Worm (Caenorhabditis elegans) whole organism, L4 larva: ENCODE measurements around the gene cit-1.1.
A peak's percentile ranks its signal among the peaks of the same experiment; 100 is the strongest.

Source experiments
- D1046.2 ChIP-seq: fragments of 200-800 bp; sonication (Bioruptor generic); IDR thresholded peaks from 2 replicates; pipeline ENCODE4 v1.3.6; 2022; ENCODE audit warnings: missing genetic modification characterization, missing compliant biosample characterization
- F10B5.3 ChIP-seq: sonication (generic microtip); optimal IDR thresholded peaks from 2 replicates; lab custom pipeline; 2016; ENCODE audit warnings: mild to moderate bottlenecking, missing genetic modification characterization, missing compliant biosample characterization
- F26F4.8 ChIP-seq: fragments of 200-800 bp; sonication (Bioruptor generic); conservative IDR thresholded peaks from 2 replicates; pipeline ENCODE4 v1.3.6; 2022; ENCODE audit warnings: missing genetic modification characterization, missing compliant biosample characterization
- F37D6.2 ChIP-seq: sonication (generic microtip); optimal IDR thresholded peaks from 2 replicates; lab custom pipeline; 2016; ENCODE audit warnings: mild to moderate bottlenecking, missing genetic modification characterization, missing compliant biosample characterization
- F49E8.2 ChIP-seq: sonication (generic microtip); optimal IDR thresholded peaks from 2 replicates; lab custom pipeline; 2016; ENCODE audit warnings: missing compliant biosample characterization, mild to moderate bottlenecking, missing genetic modification characterization, borderline replicate concordance
- T20F7.1 ChIP-seq: fragments of 200-800 bp; sonication (Bioruptor generic); optimal IDR thresholded peaks from 2 replicates; lab custom pipeline; 2018; ENCODE audit warnings: mild to moderate bottlenecking, missing genetic modification characterization, missing compliant biosample characterization
- T26A8.4 ChIP-seq: fragments of 200-800 bp; sonication (Bioruptor generic); IDR thresholded peaks from 2 replicates; pipeline ENCODE4 v1.3.6; 2022; ENCODE audit warnings: missing genetic modification characterization, missing compliant biosample characterization
- Y48G9A.11 ChIP-seq: fragments of 200-800 bp; sonication (Bioruptor generic); IDR thresholded peaks from 2 replicates; pipeline ENCODE4 v1.3.6; 2022; ENCODE audit warnings: missing genetic modification reagents, missing genetic modification characterization, missing compliant biosample characterization
- Y5F2A.4 ChIP-seq: fragments of 200-800 bp; sonication (Bioruptor generic); optimal IDR thresholded peaks from 2 replicates; lab custom pipeline; 2018; ENCODE audit warnings: mild to moderate bottlenecking, missing genetic modification characterization, missing compliant biosample characterization
- ZK337.2 ChIP-seq: fragments of 200-800 bp; sonication (Bioruptor generic); IDR thresholded peaks from 2 replicates; pipeline ENCODE4 v1.3.6; 2022; ENCODE audit warnings: missing genetic modification reagents, missing genetic modification characterization, missing compliant biosample characterization
- aha-1 ChIP-seq: fragments of 150-350 bp; peaks from one replicate; lab custom pipeline; 2014; ENCODE audit warnings: missing biosample characterization, missing genetic modification characterization
- aly-2 ChIP-seq: sonication (generic microtip); optimal IDR thresholded peaks from 2 replicates; lab custom pipeline; 2018; ENCODE audit warnings: missing biosample characterization, missing genetic modification characterization
- ama-1 ChIP-seq: fragments of 150-350 bp; optimal IDR thresholded peaks from 2 replicates; lab custom pipeline; 2014; ENCODE audit warnings: inconsistent platforms, mixed read lengths
- arid-1 ChIP-seq: fragments of 200-800 bp; sonication (Bioruptor generic); conservative IDR thresholded peaks from 2 replicates; pipeline ENCODE4 v1.3.6; 2022; ENCODE audit warnings: missing genetic modification reagents, missing genetic modification characterization, missing compliant biosample characterization
- attf-4 ChIP-seq: sonication (generic microtip); optimal IDR thresholded peaks from 3 replicates; lab custom pipeline; 2017; ENCODE audit warnings: missing biosample characterization, missing genetic modification characterization
- ceh-28 ChIP-seq: fragments of 150-350 bp; optimal IDR thresholded peaks from 2 replicates; lab custom pipeline; 2014; ENCODE audit warnings: missing biosample characterization, missing genetic modification reagents, missing genetic modification characterization
- ceh-32 ChIP-seq: sonication (generic microtip); optimal IDR thresholded peaks from 2 replicates; lab custom pipeline; 2016; ENCODE audit warnings: mild to moderate bottlenecking, missing genetic modification characterization, missing compliant biosample characterization; ENCODE audit not compliant: poor library complexity
- ces-1 ChIP-seq: fragments of 150-350 bp; sonication (generic microtip); optimal IDR thresholded peaks from 4 replicates; lab custom pipeline; 2014; ENCODE audit warnings: missing biosample characterization, missing genetic modification reagents, missing genetic modification characterization
- daf-12 ChIP-seq: fragments of 150-350 bp; optimal IDR thresholded peaks from 2 replicates; lab custom pipeline; 2014; ENCODE audit warnings: missing biosample characterization, missing genetic modification reagents, missing genetic modification characterization
- daf-8 ChIP-seq: fragments of 200-800 bp; sonication (Bioruptor generic); IDR thresholded peaks from 2 replicates; pipeline ENCODE4 v1.3.6; 2022; ENCODE audit warnings: missing genetic modification characterization, missing compliant biosample characterization
- dmd-6 ChIP-seq: fragments of 200-800 bp; sonication (Bioruptor generic); IDR thresholded peaks from 2 replicates; pipeline ENCODE4 v1.3.6; 2022; ENCODE audit warnings: missing genetic modification reagents, missing genetic modification characterization, missing compliant biosample characterization
- dmd-8 ChIP-seq: fragments of 200-800 bp; sonication (Bioruptor generic); IDR thresholded peaks from 2 replicates; pipeline ENCODE4 v1.3.6; 2022; ENCODE audit warnings: missing genetic modification characterization, missing compliant biosample characterization
- dmd-9 ChIP-seq: fragments of 200-800 bp; sonication (Bioruptor generic); IDR thresholded peaks from 2 replicates; pipeline ENCODE4 v1.3.6; 2022; ENCODE audit warnings: missing genetic modification reagents, missing genetic modification characterization, missing compliant biosample characterization
- dpl-1 ChIP-seq: fragments of 150-350 bp; optimal IDR thresholded peaks from 2 replicates; lab custom pipeline; 2014; ENCODE audit warnings: missing biosample characterization, missing genetic modification reagents, missing genetic modification characterization
- egl-27 ChIP-seq: sonication (generic microtip); optimal IDR thresholded peaks from 3 replicates; lab custom pipeline; 2017; ENCODE audit warnings: missing biosample characterization, missing genetic modification reagents, missing genetic modification characterization
- egl-43 ChIP-seq: fragments of 200-800 bp; sonication (Bioruptor generic); IDR thresholded peaks from 2 replicates; pipeline ENCODE4 v1.3.6; 2022; ENCODE audit warnings: missing genetic modification reagents, missing genetic modification characterization, missing compliant biosample characterization
- fkh-10 ChIP-seq: fragments of 150-350 bp; optimal IDR thresholded peaks from 2 replicates; lab custom pipeline; 2014; ENCODE audit warnings: missing biosample characterization, missing genetic modification reagents, missing genetic modification characterization
- gei-8 ChIP-seq: fragments of 200-800 bp; sonication (Bioruptor generic); optimal IDR thresholded peaks from 2 replicates; lab custom pipeline; 2018; ENCODE audit warnings: mild to moderate bottlenecking, missing genetic modification characterization, missing compliant biosample characterization
- lin-1 ChIP-seq: fragments of 200-800 bp; sonication (Bioruptor generic); IDR thresholded peaks from 2 replicates; pipeline ENCODE4 v1.3.6; 2022; ENCODE audit warnings: missing genetic modification reagents, missing genetic modification characterization, missing compliant biosample characterization
- lin-38 ChIP-seq: fragments of 200-800 bp; sonication (Bioruptor generic); IDR thresholded peaks from 2 replicates; pipeline ENCODE4 v1.3.6; 2022; ENCODE audit warnings: missing genetic modification reagents, missing genetic modification characterization, missing compliant biosample characterization
- lin-39 ChIP-seq: fragments of 150-350 bp; optimal IDR thresholded peaks from 2 replicates; lab custom pipeline; 2014; ENCODE audit warnings: missing biosample characterization, missing genetic modification reagents, missing genetic modification characterization
- lir-3 ChIP-seq: sonication (generic microtip); optimal IDR thresholded peaks from 2 replicates; lab custom pipeline; 2016; ENCODE audit warnings: mild to moderate bottlenecking, missing genetic modification characterization, missing compliant biosample characterization
- lsy-2 ChIP-seq, 2 experiments: fragments of 150-350 bp in 1 of 2; sonication (generic microtip) in 1 of 2; optimal IDR thresholded peaks; 2 replicates each; lab custom pipeline; 2014 to 2017; ENCODE audit warnings: missing biosample characterization in 2 of 2, missing genetic modification characterization in 2 of 2
- mep-1 ChIP-seq: fragments of 150-350 bp; sonication (generic microtip); optimal IDR thresholded peaks from 3 replicates; lab custom pipeline; 2014; ENCODE audit warnings: missing biosample characterization, missing genetic modification characterization
- mes-2 ChIP-seq: sonication (generic microtip); optimal IDR thresholded peaks from 2 replicates; lab custom pipeline; 2016; ENCODE audit warnings: missing genotype, mild to moderate bottlenecking, missing genetic modification characterization, missing compliant biosample characterization; ENCODE audit not compliant: poor library complexity, severe bottlenecking
- nhr-10 ChIP-seq: fragments of 150-350 bp; optimal IDR thresholded peaks from 2 replicates; lab custom pipeline; 2014; ENCODE audit warnings: missing biosample characterization, missing genetic modification characterization
- nhr-237 ChIP-seq: sonication (generic microtip); optimal IDR thresholded peaks from 2 replicates; lab custom pipeline; 2017; ENCODE audit warnings: missing biosample characterization, missing genetic modification characterization
- nhr-25 ChIP-seq: sonication (generic microtip); optimal IDR thresholded peaks from 2 replicates; lab custom pipeline; 2017; ENCODE audit warnings: missing genetic modification characterization, mild to moderate bottlenecking, missing compliant biosample characterization, antibody characterized with exemption, moderate library complexity, borderline replicate concordance; ENCODE audit not compliant: insufficient read depth
- nhr-28 ChIP-seq: fragments of 150-350 bp; optimal IDR thresholded peaks from 2 replicates; lab custom pipeline; 2014; ENCODE audit warnings: missing biosample characterization, missing genetic modification characterization
- nhr-42 ChIP-seq: fragments of 200-800 bp; sonication (Bioruptor generic); IDR thresholded peaks from 2 replicates; pipeline ENCODE4 v1.3.6; 2022; ENCODE audit warnings: missing genetic modification characterization, missing compliant biosample characterization
- nhr-6 ChIP-seq: fragments of 150-350 bp; optimal IDR thresholded peaks from 2 replicates; lab custom pipeline; 2014; ENCODE audit warnings: missing biosample characterization, missing genetic modification characterization
- php-3 ChIP-seq: fragments of 200-800 bp; sonication (Bioruptor generic); IDR thresholded peaks from 2 replicates; pipeline ENCODE4 v1.3.6; 2022; ENCODE audit warnings: missing genetic modification reagents, missing genetic modification characterization, missing compliant biosample characterization
- rbr-2 ChIP-seq: sonication (generic microtip); optimal IDR thresholded peaks from 2 replicates; lab custom pipeline; 2016; ENCODE audit warnings: missing genotype, missing genetic modification characterization, missing compliant biosample characterization
- set-16 ChIP-seq: fragments of 200-800 bp; sonication (Bioruptor generic); IDR thresholded peaks from 2 replicates; pipeline ENCODE4 v1.3.6; 2022; ENCODE audit warnings: missing genetic modification reagents, missing genetic modification characterization, missing compliant biosample characterization
- snpc-4 ChIP-seq: fragments of 150-350 bp; optimal IDR thresholded peaks from 2 replicates; lab custom pipeline; 2014; ENCODE audit warnings: missing biosample characterization, missing genetic modification characterization
- spr-3 ChIP-seq: fragments of 200-800 bp; sonication (Bioruptor generic); optimal IDR thresholded peaks from 2 replicates; lab custom pipeline; 2018; ENCODE audit warnings: mild to moderate bottlenecking, missing genetic modification characterization, missing compliant biosample characterization
- tag-97 ChIP-seq: fragments of 200-800 bp; sonication (Bioruptor generic); IDR thresholded peaks from 2 replicates; pipeline ENCODE4 v1.3.6; 2022; ENCODE audit warnings: missing genetic modification characterization, missing compliant biosample characterization
- unc-130 ChIP-seq: sonication (generic microtip); optimal IDR thresholded peaks from 2 replicates; lab custom pipeline; 2016; ENCODE audit warnings: missing genetic modification reagents, missing genetic modification characterization, missing compliant biosample characterization
- unc-39 ChIP-seq: sonication (generic microtip); optimal IDR thresholded peaks from 2 replicates; lab custom pipeline; 2017; ENCODE audit warnings: missing biosample characterization, missing genetic modification characterization
- zip-11 ChIP-seq: fragments of 200-800 bp; sonication (Bioruptor generic); IDR thresholded peaks from 2 replicates; pipeline ENCODE4 v1.3.6; 2022; ENCODE audit warnings: missing genetic modification characterization, missing compliant biosample characterization
- zip-2 ChIP-seq: fragments of 150-350 bp; optimal IDR thresholded peaks from 2 replicates; lab custom pipeline; 2014; ENCODE audit warnings: missing biosample characterization, missing genetic modification characterization

The cit-1.1 gene

DNA sequence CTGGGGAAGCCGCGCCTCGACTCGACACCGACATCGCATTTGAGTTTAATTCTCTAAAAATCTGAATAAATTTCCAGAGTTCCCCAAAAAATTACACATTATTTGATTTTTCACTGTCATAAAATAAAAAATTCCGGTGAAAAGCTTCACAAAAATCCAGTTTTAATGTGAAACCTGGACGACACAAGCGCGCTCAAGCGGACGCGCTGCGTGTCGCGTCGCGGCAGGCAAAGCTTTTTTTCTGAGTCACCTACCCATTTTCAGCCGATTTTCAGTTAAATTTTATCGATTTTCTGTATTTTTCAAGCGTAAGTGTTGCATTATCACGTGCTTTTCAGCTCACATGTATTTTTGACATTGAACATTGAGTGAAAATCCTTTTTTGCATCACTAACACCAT lies at the start of gene cit-1.1:
Gene cit-1.1, minus strand, starts transcription at position 53 of the 400 bp plus-strand sequence.
- TF ChIP-seq dpl-1 (GFP tag; lab: Kevin White, UChicago), result peak; percentile 37
- TF ChIP-seq attf-4 (tag; lab: Kevin White, UChicago), result no peak
- TF ChIP-seq arid-1 (GFP tag; lab: Robert Waterston, UW), result no peak
- TF ChIP-seq F10B5.3 (tag; lab: Kevin White, UChicago), result no peak
- peak; percentile 81 for TF ChIP-seq lin-38 (GFP tag; lab: Robert Waterston, UW)
- TF ChIP-seq ces-1, result no peak
- no peak for TF ChIP-seq F49E8.2
- no peak for TF ChIP-seq lin-1
- no peak for TF ChIP-seq spr-3 (GFP tag; lab: Kevin White, UChicago)
- peak in 1 of 2 experiments; percentile 35 for TF ChIP-seq lsy-2 (tag; optimal IDR thresholded peaks at IDR 0.05; lab: Kevin White, UChicago)
- no peak for TF ChIP-seq ceh-28
- TF ChIP-seq daf-8, result no peak
- TF ChIP-seq aha-1, result peak; percentile 92

DNA sequence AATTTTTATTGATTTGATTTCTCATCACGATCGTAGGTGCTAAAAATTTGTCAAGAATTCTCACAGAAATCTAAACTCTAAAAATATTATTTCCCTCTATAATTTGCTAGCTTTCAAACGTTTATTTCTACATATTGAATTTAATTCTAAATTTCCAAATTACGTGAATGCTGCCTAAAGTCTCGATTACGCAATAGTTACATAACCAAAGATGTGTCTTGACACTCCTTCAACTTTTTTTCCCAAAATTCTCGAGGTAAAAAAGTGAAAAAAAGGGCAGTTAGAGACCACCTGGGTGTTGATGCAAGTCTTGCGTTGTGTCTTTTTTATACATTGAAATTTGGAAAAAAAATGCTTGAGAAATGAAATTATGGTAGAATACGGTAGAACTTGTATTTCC lies 42.2 kb upstream of the cit-1.1 start:
- TF ChIP-seq aly-2 (tag; lab: Kevin White, UChicago) (no peak), ama-1 (no peak), ceh-32 (tag; lab: Kevin White, UChicago) (no peak), rbr-2 (tag; lab: Kevin White, UChicago) (no peak), F10B5.3 (tag; lab: Kevin White, UChicago) (no peak), mes-2 (tag; lab: Kevin White, UChicago) (no peak), snpc-4 (tag; lab: Kevin White, UChicago) (no peak), fkh-10 (no peak), unc-130 (GFP tag; lab: Kevin White, UChicago) (no peak), nhr-237 (no peak), zip-2 (tag; lab: Kevin White, UChicago) (no peak), dmd-6 (GFP tag; lab: Robert Waterston, UW) (no peak), lir-3 (tag; lab: Kevin White, UChicago) (no peak), F37D6.2 (tag; lab: Kevin White, UChicago) (no peak), php-3 (GFP tag; lab: Robert Waterston, UW) (no peak), nhr-25 (no peak), daf-12 (no peak), F26F4.8 (GFP tag; lab: Robert Waterston, UW) (no peak)

- no peak for TF ChIP-seq lin-39
- TF ChIP-seq dmd-9 (GFP tag; lab: Robert Waterston, UW), result no peak
- no peak for TF ChIP-seq nhr-42
- no peak for TF ChIP-seq T26A8.4 (GFP tag; lab: Robert Waterston, UW)
- TF ChIP-seq mep-1, result no peak
- no peak for TF ChIP-seq gei-8
- no peak for TF ChIP-seq zip-11 (GFP tag; lab: Robert Waterston, UW)
- TF ChIP-seq nhr-6 (tag; lab: Kevin White, UChicago), result no peak
- TF ChIP-seq ZK337.2 (GFP tag; lab: Robert Waterston, UW), result no peak
- TF ChIP-seq tag-97 (GFP tag; lab: Robert Waterston, UW), result no peak
- TF ChIP-seq egl-27, result no peak
- no peak for TF ChIP-seq F37D6.2 (tag; lab: Kevin White, UChicago)
- TF ChIP-seq nhr-28 (tag; lab: Kevin White, UChicago), result peak; percentile 76
- no peak for TF ChIP-seq Y5F2A.4 (GFP tag; lab: Kevin White, UChicago)
- TF ChIP-seq nhr-10 (tag; lab: Kevin White, UChicago), result no peak
- TF ChIP-seq dmd-8, result no peak
- no peak for TF ChIP-seq Y48G9A.11 (GFP tag; lab: Robert Waterston, UW)
- TF ChIP-seq set-16 (GFP tag; lab: Robert Waterston, UW), result no peak
- TF ChIP-seq ces-1, result no peak
- TF ChIP-seq ama-1, result no peak
- TF ChIP-seq unc-39 (tag; lab: Kevin White, UChicago), result no peak
- peak; percentile 1 for TF ChIP-seq aha-1
- TF ChIP-seq egl-43 (GFP tag; lab: Robert Waterston, UW), result no peak
- no peak for TF ChIP-seq snpc-4 (tag; lab: Kevin White, UChicago)
- TF ChIP-seq T20F7.1, result peak; percentile 36
- no peak for TF ChIP-seq D1046.2
- no peak for TF ChIP-seq dmd-6 (GFP tag; lab: Robert Waterston, UW)
Observed at ce11 chrIII:8050944-8051343, 41.3 kb upstream of the cit-1.1 start, which contains the start of gene K12H4.7. Gene K12H4.7, minus strand, starts transcription at chrIII:8051081.
